Worm (Caenorhabditis elegans) whole organism, L1 larva: ENCODE results near the gene sqv-7.
A peak's percentile ranks its signal among the peaks of the same experiment; 100 is the strongest.

Experiments
- C16A3.4 ChIP-seq: fragments of 150-350 bp; optimal IDR thresholded peaks from 2 replicates; lab custom pipeline; 2014; ENCODE audit warnings: missing biosample characterization, missing genetic modification characterization
- F16B12.6 ChIP-seq: fragments of 150-350 bp; optimal IDR thresholded peaks from 2 replicates; lab custom pipeline; 2014; ENCODE audit warnings: missing biosample characterization, missing genetic modification characterization
- Y116A8C.19 ChIP-seq: sonication (generic microtip); optimal IDR thresholded peaks from 2 replicates; lab custom pipeline; 2016; ENCODE audit warnings: missing compliant biosample characterization, missing genetic modification characterization, borderline replicate concordance
- aha-1 ChIP-seq: fragments of 150-350 bp; optimal IDR thresholded peaks from 2 replicates; lab custom pipeline; 2014; ENCODE audit warnings: missing biosample characterization, missing genetic modification characterization
- blmp-1 ChIP-seq: fragments of 150-350 bp; optimal IDR thresholded peaks from 2 replicates; lab custom pipeline; 2014; ENCODE audit warnings: missing biosample characterization, missing genetic modification characterization
- ceh-63 ChIP-seq: fragments of 200-800 bp; sonication (Bioruptor generic); optimal IDR thresholded peaks from 2 replicates; lab custom pipeline; 2018; ENCODE audit warnings: mild to moderate bottlenecking, missing genetic modification characterization, missing compliant biosample characterization
- ceh-82 ChIP-seq, 3 experiments: fragments of 150-350 bp in 1 of 3; sonication (generic microtip) in 2 of 3; optimal IDR thresholded peaks; 2 replicates each; lab custom pipeline; 2014 to 2017; ENCODE audit warnings: missing biosample characterization in 3 of 3, missing genetic modification characterization in 3 of 3
- ceh-88 ChIP-seq: fragments of 200-800 bp; sonication (Bioruptor generic); IDR thresholded peaks from 2 replicates; pipeline ENCODE4 v1.3.6; 2022; ENCODE audit warnings: missing genetic modification characterization, missing compliant biosample characterization
- ceh-90 ChIP-seq: sonication (generic microtip); optimal IDR thresholded peaks from 2 replicates; lab custom pipeline; 2016; ENCODE audit warnings: missing genetic modification characterization, missing compliant biosample characterization
- dpl-1 ChIP-seq, 3 experiments: fragments of 150-350 bp in 2 of 3; sonication (generic microtip) in 1 of 3; optimal IDR thresholded peaks; 2 replicates each; lab custom pipeline; 2014 to 2017; ENCODE audit warnings: missing biosample characterization in 3 of 3, missing genetic modification characterization in 3 of 3, missing genetic modification reagents in 3 of 3
- efl-1 ChIP-seq, 4 experiments: fragments of 150-350 bp; optimal IDR thresholded peaks in 3 of 4; peaks in 1 of 4; 1 replicate in 1 of 4; 2 replicates in 3 of 4; lab custom pipeline; 2014; ENCODE audit warnings: missing biosample characterization in 2 of 4, missing genetic modification characterization in 2 of 4, missing genetic modification reagents in 2 of 4
- efl-3 ChIP-seq: fragments of 200-800 bp; sonication (Bioruptor generic); optimal IDR thresholded peaks from 2 replicates; lab custom pipeline; 2018; ENCODE audit warnings: mild to moderate bottlenecking, missing genetic modification characterization, missing compliant biosample characterization
- egl-13 ChIP-seq: sonication (generic microtip); optimal IDR thresholded peaks from 2 replicates; lab custom pipeline; 2016; ENCODE audit warnings: missing genotype, missing genetic modification reagents, missing genetic modification characterization, missing compliant biosample characterization
- egl-27 ChIP-seq, 2 experiments: fragments of 150-350 bp in 1 of 2; sonication (generic microtip); optimal IDR thresholded peaks; 3 replicates each; lab custom pipeline; 2017 to 2018; ENCODE audit warnings: missing biosample characterization in 2 of 2, missing genetic modification characterization in 2 of 2, missing genetic modification reagents in 2 of 2
- elt-3 ChIP-seq, 6 experiments: fragments of 150-350 bp in 1 of 6; sonication (generic microtip); optimal IDR thresholded peaks; 2 replicates each; lab custom pipeline; 2017 to 2018; ENCODE audit warnings: missing biosample characterization in 6 of 6, missing genetic modification characterization in 6 of 6, inconsistent platforms in 1 of 6
- ets-5 ChIP-seq: fragments of 200-800 bp; sonication (Bioruptor generic); IDR thresholded peaks from 2 replicates; pipeline ENCODE4 v1.3.6; 2022; ENCODE audit warnings: missing genetic modification characterization, missing compliant biosample characterization
- fkh-4 ChIP-seq: sonication (generic microtip); optimal IDR thresholded peaks from 2 replicates; lab custom pipeline; 2016; ENCODE audit warnings: missing compliant biosample characterization, missing genetic modification characterization, borderline replicate concordance
- fkh-8 ChIP-seq: sonication (generic microtip); optimal IDR thresholded peaks from 2 replicates; lab custom pipeline; 2016; ENCODE audit warnings: mild to moderate bottlenecking, missing genetic modification characterization, missing compliant biosample characterization
- fos-1 ChIP-seq: fragments of 150-350 bp; optimal IDR thresholded peaks from 2 replicates; lab custom pipeline; 2014; ENCODE audit warnings: missing biosample characterization, missing genetic modification characterization
- grh-1 ChIP-seq: fragments of 200-800 bp; sonication (Bioruptor generic); IDR thresholded peaks from 2 replicates; pipeline ENCODE4 v1.3.6; 2022; ENCODE audit warnings: missing genetic modification reagents, missing genetic modification characterization, missing compliant biosample characterization
- hlh-17 ChIP-seq: fragments of 200-800 bp; sonication (Bioruptor generic); optimal IDR thresholded peaks from 2 replicates; lab custom pipeline; 2018; ENCODE audit warnings: missing genetic modification characterization, mild to moderate bottlenecking, missing compliant biosample characterization, moderate library complexity, borderline replicate concordance
- hpl-2 ChIP-seq: fragments of 150-350 bp; optimal IDR thresholded peaks from 2 replicates; lab custom pipeline; 2014; ENCODE audit warnings: missing biosample characterization, missing genetic modification reagents, missing genetic modification characterization
- isw-1 ChIP-seq: fragments of 200-800 bp; sonication (Bioruptor generic); IDR thresholded peaks from 2 replicates; pipeline ENCODE4 v1.3.6; 2022; ENCODE audit warnings: missing genetic modification characterization, missing compliant biosample characterization
- jun-1 ChIP-seq: fragments of 150-350 bp; optimal IDR thresholded peaks from 2 replicates; lab custom pipeline; 2014; ENCODE audit warnings: missing biosample characterization, missing genetic modification reagents, missing genetic modification characterization
- lin-13 ChIP-seq: fragments of 150-350 bp; optimal IDR thresholded peaks from 2 replicates; lab custom pipeline; 2014; ENCODE audit warnings: missing biosample characterization, missing genetic modification reagents, missing genetic modification characterization
- lin-14 ChIP-seq: fragments of 200-800 bp; sonication (Bioruptor generic); optimal IDR thresholded peaks from 2 replicates; lab custom pipeline; 2018; ENCODE audit warnings: mild to moderate bottlenecking, missing genetic modification characterization, moderate library complexity, missing compliant biosample characterization
- lin-35 ChIP-seq, 2 experiments: fragments of 150-350 bp; optimal IDR thresholded peaks; 2 replicates each; lab custom pipeline; 2014; ENCODE audit warnings: missing biosample characterization in 2 of 2, missing genetic modification characterization in 2 of 2, missing genetic modification reagents in 2 of 2
- lin-39 ChIP-seq: fragments of 150-350 bp; optimal IDR thresholded peaks from 2 replicates; lab custom pipeline; 2014; ENCODE audit warnings: missing biosample characterization, missing genetic modification reagents, missing genetic modification characterization
- mab-9 ChIP-seq: fragments of 200-800 bp; sonication (Bioruptor generic); IDR thresholded peaks from 2 replicates; pipeline ENCODE4 v1.3.6; 2022; ENCODE audit warnings: missing genetic modification reagents, missing genetic modification characterization, missing compliant biosample characterization
- mdl-1 ChIP-seq, 2 experiments: fragments of 150-350 bp; optimal IDR thresholded peaks; 2 replicates each; lab custom pipeline; 2014 to 2017; ENCODE audit warnings: missing biosample characterization in 2 of 2, missing genetic modification characterization in 2 of 2, inconsistent platforms in 1 of 2
- mep-1 ChIP-seq: fragments of 150-350 bp; optimal IDR thresholded peaks from 2 replicates; lab custom pipeline; 2014; ENCODE audit warnings: missing biosample characterization, missing genetic modification characterization
- nhr-12 ChIP-seq: sonication (generic microtip); optimal IDR thresholded peaks from 2 replicates; lab custom pipeline; 2017; ENCODE audit warnings: missing biosample characterization, missing genetic modification characterization
- nhr-237 ChIP-seq: fragments of 150-350 bp; optimal IDR thresholded peaks from 2 replicates; lab custom pipeline; 2014; ENCODE audit warnings: missing biosample characterization, missing genetic modification characterization
- nhr-71 ChIP-seq: sonication (generic microtip); optimal IDR thresholded peaks from 2 replicates; lab custom pipeline; 2016; ENCODE audit warnings: mild to moderate bottlenecking, missing genetic modification characterization, moderate library complexity, missing compliant biosample characterization
- nhr-76 ChIP-seq: sonication (generic microtip); optimal IDR thresholded peaks from 2 replicates; lab custom pipeline; 2017; ENCODE audit warnings: missing biosample characterization, missing genetic modification characterization
- nhr-77 ChIP-seq: fragments of 150-350 bp; optimal IDR thresholded peaks from 2 replicates; lab custom pipeline; 2014; ENCODE audit warnings: missing biosample characterization, missing genetic modification characterization
- nhr-84 ChIP-seq: sonication (generic microtip); optimal IDR thresholded peaks from 2 replicates; lab custom pipeline; 2017; ENCODE audit warnings: missing biosample characterization, missing genetic modification characterization
- nhr-85 ChIP-seq: sonication (generic microtip); peaks from one replicate; lab custom pipeline; 2016; ENCODE audit warnings: missing genetic modification characterization, inconsistent platforms, missing compliant biosample characterization
- nhr-90 ChIP-seq: sonication (generic microtip); optimal IDR thresholded peaks from 2 replicates; lab custom pipeline; 2016; ENCODE audit warnings: mild to moderate bottlenecking, missing genetic modification characterization, missing compliant biosample characterization; ENCODE audit not compliant: poor library complexity
- pax-3 ChIP-seq: fragments of 200-800 bp; sonication (Bioruptor generic); optimal IDR thresholded peaks from 2 replicates; lab custom pipeline; 2018; ENCODE audit warnings: mild to moderate bottlenecking, missing genetic modification characterization, moderate library complexity, missing compliant biosample characterization
- pqm-1 ChIP-seq: sonication (generic microtip); optimal IDR thresholded peaks from 3 replicates; lab custom pipeline; 2017; ENCODE audit warnings: missing biosample characterization, missing genetic modification characterization
- rnt-1 ChIP-seq: sonication (generic microtip); optimal IDR thresholded peaks from 2 replicates; lab custom pipeline; 2016; ENCODE audit warnings: mild to moderate bottlenecking, missing genetic modification characterization, moderate library complexity, missing compliant biosample characterization
- skn-1 ChIP-seq: fragments of 150-350 bp; optimal IDR thresholded peaks from 2 replicates; lab custom pipeline; 2014; ENCODE audit warnings: missing biosample characterization, missing genetic modification characterization
- snpc-4 ChIP-seq: fragments of 150-350 bp; optimal IDR thresholded peaks from 2 replicates; lab custom pipeline; 2014; ENCODE audit warnings: missing biosample characterization, missing genetic modification characterization
- snu-23 ChIP-seq: sonication (generic microtip); optimal IDR thresholded peaks from 2 replicates; lab custom pipeline; 2016; ENCODE audit warnings: missing genetic modification characterization, missing compliant biosample characterization
- sox-4 ChIP-seq: sonication (generic microtip); optimal IDR thresholded peaks from 2 replicates; lab custom pipeline; 2016; ENCODE audit warnings: missing genetic modification characterization, missing compliant biosample characterization
- sptf-1 ChIP-seq: fragments of 150-350 bp; optimal IDR thresholded peaks from 2 replicates; lab custom pipeline; 2014; ENCODE audit warnings: missing biosample characterization, missing genetic modification characterization
- tlp-1 ChIP-seq: fragments of 150-350 bp; optimal IDR thresholded peaks from 2 replicates; lab custom pipeline; 2014; ENCODE audit warnings: missing biosample characterization, missing genetic modification characterization
- unc-98 ChIP-seq: fragments of 200-800 bp; sonication (Bioruptor generic); IDR thresholded peaks from 2 replicates; pipeline ENCODE4 v1.3.6; 2022; ENCODE audit warnings: missing genetic modification characterization, missing compliant biosample characterization
- xbp-1 ChIP-seq: sonication (generic microtip); optimal IDR thresholded peaks from 2 replicates; lab custom pipeline; 2016; ENCODE audit warnings: missing genetic modification characterization, missing compliant biosample characterization

Gene sqv-7

DNA sequence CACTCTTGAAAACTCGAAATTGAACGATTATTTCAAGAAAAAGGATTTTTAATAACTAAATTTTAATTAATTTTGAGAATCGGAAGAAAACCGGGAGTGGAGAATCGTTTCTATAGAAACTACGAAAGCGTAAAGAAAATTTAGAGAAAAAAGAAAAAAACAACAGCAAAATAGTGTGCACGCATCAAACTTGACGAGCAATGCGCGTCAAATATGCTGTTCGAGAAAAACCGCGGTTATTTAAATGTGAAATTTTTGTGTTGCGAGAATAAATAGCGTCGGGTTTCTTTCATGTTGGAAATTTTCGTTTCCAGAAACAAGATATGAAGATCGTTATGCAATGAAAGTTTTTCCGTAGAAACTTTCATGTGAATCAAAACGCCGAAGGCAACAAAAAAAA lies 38.5 kb downstream of the sqv-7 start (continued):
- TF ChIP-seq ets-5 (GFP tag; lab: Robert Waterston, UW) (no peak), efl-1 (optimal IDR thresholded peaks at IDR 0.05; lab: Kevin White, UChicago) (peak; percentile 79 to 95), efl-1 (GFP tag; optimal IDR thresholded peaks at IDR 0.05 in 1 of 2; lab: Kevin White, UChicago) (peak; percentile 95 to 99), nhr-84 (no peak), nhr-77 (tag; lab: Kevin White, UChicago) (no peak), fkh-8 (tag; lab: Kevin White, UChicago) (no peak), mep-1 (tag; lab: Kevin White, UChicago) (peak; percentile 57), lin-39 (tag; lab: Kevin White, UChicago) (peak; percentile 28), rnt-1 (tag; lab: Kevin White, UChicago) (peak; percentile 50), unc-98 (GFP tag; lab: Robert Waterston, UW) (no peak)

DNA sequence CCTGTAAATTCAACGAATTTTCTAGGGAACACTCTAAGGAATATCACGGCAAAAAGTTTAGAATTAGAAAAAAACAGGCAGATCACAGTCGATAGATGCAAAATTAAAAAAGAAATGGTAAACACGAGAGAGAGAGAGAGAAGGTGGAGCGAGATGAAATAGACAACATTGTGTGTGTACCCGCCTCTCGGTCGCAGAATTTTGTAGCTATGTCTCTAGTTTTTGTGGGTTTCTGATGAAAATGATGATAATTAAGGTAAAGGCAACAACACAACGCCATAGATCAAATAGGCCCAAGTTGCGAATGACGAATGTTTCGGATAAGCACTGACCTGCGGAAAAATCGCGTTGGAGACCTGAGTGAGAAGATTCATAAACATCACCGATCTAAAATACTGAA lies 39.0 kb downstream of the sqv-7 start, which contains the start of gene sod-1:
TSS of gene sod-1 (minus strand) at position 387 of the 400 bp plus-strand sequence.
- no peak for TF ChIP-seq hpl-2 (GFP tag; lab: Kevin White, UChicago)
- no peak for TF ChIP-seq efl-3 (GFP tag; lab: Kevin White, UChicago)
- TF ChIP-seq isw-1 (GFP tag; lab: Robert Waterston, UW), result no peak
- no peak for TF ChIP-seq lin-39 (tag; lab: Kevin White, UChicago)
- TF ChIP-seq ets-5 (GFP tag; lab: Robert Waterston, UW), result no peak
- TF ChIP-seq fos-1 (tag; lab: Kevin White, UChicago), result no peak
- no peak for TF ChIP-seq mab-9 (GFP tag; lab: Robert Waterston, UW)
- peak; percentile 12 for TF ChIP-seq blmp-1 (tag; lab: Kevin White, UChicago)
- TF ChIP-seq elt-3 (tag; optimal IDR thresholded peaks at IDR 0.05; lab: Kevin White, UChicago), result peak in 1 of 6 experiments; percentile 51
- TF ChIP-seq tlp-1 (tag; lab: Kevin White, UChicago), result no peak
- no peak for TF ChIP-seq hlh-17 (GFP tag; lab: Kevin White, UChicago)
- TF ChIP-seq dpl-1 (GFP tag; optimal IDR thresholded peaks at IDR 0.05; lab: Kevin White, UChicago), result no peak
- TF ChIP-seq jun-1, result no peak
- no peak for TF ChIP-seq xbp-1 (tag; lab: Kevin White, UChicago)
- no peak for TF ChIP-seq sptf-1
- no peak for TF ChIP-seq ceh-88
- peak; percentile 32 for TF ChIP-seq snu-23 (GFP tag; lab: Kevin White, UChicago)
- TF ChIP-seq nhr-12 (tag; lab: Kevin White, UChicago), result no peak
- TF ChIP-seq C16A3.4 (tag; lab: Kevin White, UChicago), result no peak
- TF ChIP-seq lin-13 (GFP tag; lab: Kevin White, UChicago), result no peak
- peak; percentile 13 for TF ChIP-seq rnt-1 (tag; lab: Kevin White, UChicago)
- TF ChIP-seq nhr-71 (tag; lab: Kevin White, UChicago), result no peak
- no peak for TF ChIP-seq egl-27 (tag; optimal IDR thresholded peaks at IDR 0.05; lab: Kevin White, UChicago)
- TF ChIP-seq nhr-90 (tag; lab: Kevin White, UChicago), result no peak
- TF ChIP-seq snpc-4 (tag; lab: Kevin White, UChicago), result no peak
- TF ChIP-seq lin-14 (GFP tag; lab: Kevin White, UChicago), result peak; percentile 24
- no peak for TF ChIP-seq ceh-90
- peak; percentile 75 for TF ChIP-seq skn-1 (tag; lab: Kevin White, UChicago)
- TF ChIP-seq pax-3 (tag; lab: Kevin White, UChicago), result no peak
- TF ChIP-seq nhr-77 (tag; lab: Kevin White, UChicago), result no peak
- no peak for TF ChIP-seq nhr-237
- TF ChIP-seq Y116A8C.19 (tag; lab: Kevin White, UChicago), result no peak
- TF ChIP-seq F16B12.6 (tag; lab: Kevin White, UChicago), result no peak
- TF ChIP-seq lin-35 (GFP tag; optimal IDR thresholded peaks at IDR 0.05; lab: Kevin White, UChicago), result peak in 1 of 2 experiments; percentile 25
- TF ChIP-seq ceh-63 (GFP tag; lab: Kevin White, UChicago), result no peak
- TF ChIP-seq pqm-1 (tag; lab: Kevin White, UChicago), result no peak
- no peak for TF ChIP-seq ceh-82 (tag; optimal IDR thresholded peaks at IDR 0.05; lab: Kevin White, UChicago)
- TF ChIP-seq unc-98 (GFP tag; lab: Robert Waterston, UW), result no peak
- TF ChIP-seq sox-4 (tag; lab: Kevin White, UChicago), result no peak
- TF ChIP-seq grh-1 (GFP tag; lab: Robert Waterston, UW), result no peak
- no peak for TF ChIP-seq nhr-76 (tag; lab: Kevin White, UChicago)
- TF ChIP-seq fkh-4 (tag; lab: Kevin White, UChicago), result no peak
- no peak for TF ChIP-seq egl-13
- TF ChIP-seq nhr-84, result no peak
- no peak for TF ChIP-seq mdl-1 (tag; optimal IDR thresholded peaks at IDR 0.05; lab: Kevin White, UChicago)
- no peak for TF ChIP-seq nhr-85 (tag; lab: Kevin White, UChicago)
- TF ChIP-seq aha-1 (tag; lab: Kevin White, UChicago), result no peak
